Fruit fly (Drosophila melanogaster): Measurements from ENCODE around the gene Lon.

DNA sequence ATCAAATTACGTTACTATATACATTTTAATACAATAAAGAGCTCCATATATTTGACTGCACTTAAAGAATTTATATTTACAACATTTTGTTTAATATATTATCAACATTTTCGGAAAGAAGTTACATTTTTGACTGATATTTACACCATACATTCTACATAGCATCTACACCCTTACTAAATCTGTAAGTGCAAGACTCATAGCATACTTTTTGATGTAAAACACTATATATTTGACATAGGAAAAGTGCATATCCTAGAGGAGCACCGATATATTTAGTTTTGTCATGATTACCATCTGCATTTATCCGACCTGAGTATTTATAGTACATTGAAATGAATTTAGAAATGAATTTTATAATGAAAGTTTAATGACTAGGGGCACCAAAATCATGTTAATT, 43.0 kb downstream of the Lon start:
- TF ChIP-seq Sox14 (GFP tag; optimal IDR thresholded peaks at IDR 0.05) (no peak), Ets21C (GFP tag; optimal IDR thresholded peaks at IDR 0.05) (no peak), CG1621 (tag; optimal IDR thresholded peaks at IDR 0.05) (no peak), CG9139 (GFP tag; optimal IDR thresholded peaks at IDR 0.05) (no peak), Gug (GFP tag; IDR thresholded peaks at IDR 0.05) (no peak), dac (GFP tag; optimal IDR thresholded peaks at IDR 0.05) (no peak), Smox (GFP tag; optimal IDR thresholded peaks at IDR 0.05) (no peak), OdsH (GFP tag; optimal IDR thresholded peaks at IDR 0.05) (no peak), Sox15 (GFP tag; optimal IDR thresholded peaks at IDR 0.05) (no peak), CG34406 (GFP tag; optimal IDR thresholded peaks at IDR 0.05) (no peak), fd59A (GFP tag; optimal IDR thresholded peaks at IDR 0.05) (no peak)

All from whole organism, prepupa.